Worm (Caenorhabditis elegans): ENCODE results near the gene F14F9.6.

Gene F14F9.6

ce11 chrV:5155516-5155915 is 9.2 kb upstream of the F14F9.6 start, which contains the start of gene srx-38:
TSS of gene srx-38 (minus strand) at chrV:5155616.
- TF ChIP-seq nhr-10 (tag; optimal IDR thresholded peaks at IDR 0.05) (no peak), pqm-1 (tag; optimal IDR thresholded peaks at IDR 0.05) (no peak), Y75B8A.6 (GFP tag; IDR thresholded peaks at IDR 0.05) (no peak), php-3 (GFP tag; IDR thresholded peaks at IDR 0.05) (no peak), nhr-41 (GFP tag; IDR thresholded peaks at IDR 0.05) (no peak), F44E2.7 (GFP tag; IDR thresholded peaks at IDR 0.05) (no peak), nhr-76 (tag; optimal IDR thresholded peaks at IDR 0.05) (no peak), lin-15B (tag; optimal IDR thresholded peaks at IDR 0.05) (no peak), ama-1 (optimal IDR thresholded peaks at IDR 0.05) (no peak), dmd-8 (GFP tag; IDR thresholded peaks at IDR 0.05) (no peak), lsy-2 (tag; optimal IDR thresholded peaks at IDR 0.05) (no peak), lim-7 (GFP tag; IDR thresholded peaks at IDR 0.05) (no peak), ces-1 (GFP tag; optimal IDR thresholded peaks at IDR 0.05) (no peak), tag-97 (GFP tag; IDR thresholded peaks at IDR 0.05) (no peak), hlh-30 (tag; optimal IDR thresholded peaks at IDR 0.05; ENCODE audit: insufficient read depth) (no peak), ceh-28 (tag; optimal IDR thresholded peaks at IDR 0.05) (no peak), F49E8.2 (tag; optimal IDR thresholded peaks at IDR 0.05; ENCODE audit: borderline replicate concordance) (no peak), nhr-42 (GFP tag; IDR thresholded peaks at IDR 0.05) (no peak), T26A8.4 (GFP tag; IDR thresholded peaks at IDR 0.05) (no peak)

ce11 chrV:5150880-5151279 is 4.6 kb upstream of the F14F9.6 start, which contains the start of gene srh-130:
TSS of gene srh-130 (plus strand) at chrV:5151180.
- peak in 1 of 2 experiments; percentile 0 for TF ChIP-seq unc-62 (GFP tag; optimal IDR thresholded peaks at IDR 0.05 in 1 of 2)
- TF ChIP-seq unc-62 (tag; optimal IDR thresholded peaks at IDR 0.05) = no peak
- TF ChIP-seq unc-39 (tag; optimal IDR thresholded peaks at IDR 0.05) = no peak

ce11 chrV:5144541-5144940 is 1.8 kb downstream of the F14F9.6 start, which contains the start of gene F14F9.2:
TSS of gene F14F9.2 (plus strand) at chrV:5144841.
- TF ChIP-seq madf-9 (GFP tag; conservative IDR thresholded peaks at IDR 0.05) (no peak), ztf-7 (tag; optimal IDR thresholded peaks at IDR 0.05) (no peak), lsy-2 (tag; optimal IDR thresholded peaks at IDR 0.05) (no peak), Y5F2A.4 (GFP tag; optimal IDR thresholded peaks at IDR 0.05) (no peak), spr-3 (GFP tag; optimal IDR thresholded peaks at IDR 0.05) (no peak), php-3 (GFP tag; IDR thresholded peaks at IDR 0.05) (no peak), ama-1 (optimal IDR thresholded peaks at IDR 0.05) (no peak), nhr-11 (tag; optimal IDR thresholded peaks at IDR 0.05) (no peak)

- no peak for TF ChIP-seq T26A8.4 (GFP tag; IDR thresholded peaks at IDR 0.05)
- TF ChIP-seq nhr-11 (tag; optimal IDR thresholded peaks at IDR 0.05) = no peak
- TF ChIP-seq snpc-4 (tag; optimal IDR thresholded peaks at IDR 0.05) = no peak
- no peak for TF ChIP-seq ceh-44 (GFP tag; IDR thresholded peaks at IDR 0.05)
- no peak for TF ChIP-seq egl-27 (tag; optimal IDR thresholded peaks at IDR 0.05)
- no peak for TF ChIP-seq ceh-82 (tag; optimal IDR thresholded peaks at IDR 0.05)
- no peak for TF ChIP-seq mxl-2 (GFP tag; conservative IDR thresholded peaks at IDR 0.05)
- no peak for TF ChIP-seq unc-39 (tag; optimal IDR thresholded peaks at IDR 0.05)
- no peak for TF ChIP-seq Y105C5A.15 (GFP tag; IDR thresholded peaks at IDR 0.05)
- no peak for TF ChIP-seq pha-4 (GFP tag; IDR thresholded peaks at IDR 0.05)
- no peak for TF ChIP-seq pha-4 (tag; optimal IDR thresholded peaks at IDR 0.05)
Observed at ce11 chrV:5143785-5144184, 2.5 kb downstream of the F14F9.6 start, which contains the start of gene srh-129. TSS of gene srh-129 (minus strand) at chrV:5143885.

ce11 chrV:5137919-5138318 is 8.4 kb downstream of the F14F9.6 start, which contains the start of gene F14F9.3:
TSS of gene F14F9.3 (plus strand) at chrV:5138219.
- TF ChIP-seq T20F7.1 (GFP tag; optimal IDR thresholded peaks at IDR 0.05) = no peak
- TF ChIP-seq lin-1 (GFP tag; IDR thresholded peaks at IDR 0.05) = no peak
- TF ChIP-seq egl-43 (GFP tag; IDR thresholded peaks at IDR 0.05) = no peak
- no peak for TF ChIP-seq php-3 (GFP tag; IDR thresholded peaks at IDR 0.05)
- TF ChIP-seq attf-4 (tag; optimal IDR thresholded peaks at IDR 0.05) = no peak
- TF ChIP-seq daf-12 (tag; optimal IDR thresholded peaks at IDR 0.05) = no peak

Measured in whole organism, L4 larva.